Worm (Caenorhabditis elegans) whole organism, mixed stage, embryonic: ENCODE measurements around the gene K12H6.7.

Experiments
- M03D4.4 ChIP-seq: sonication (generic microtip); optimal IDR thresholded peaks from 2 replicates; lab custom pipeline; 2017; ENCODE audit warnings: mild to moderate bottlenecking, missing genetic modification characterization, missing compliant biosample characterization
- bed-3 ChIP-seq: fragments of 200-800 bp; sonication (Bioruptor generic); optimal IDR thresholded peaks from 3 replicates; lab custom pipeline; 2018; ENCODE audit warnings: mild to moderate bottlenecking, missing genetic modification characterization, moderate library complexity, missing compliant biosample characterization
- blmp-1 ChIP-seq: fragments of 150-350 bp; optimal IDR thresholded peaks from 2 replicates; lab custom pipeline; 2014; ENCODE audit warnings: missing biosample characterization, missing genetic modification characterization
- ceh-39 ChIP-seq: fragments of 150-350 bp; optimal IDR thresholded peaks from 2 replicates; lab custom pipeline; 2014; ENCODE audit warnings: missing biosample characterization, missing genetic modification characterization
- ceh-43 ChIP-seq: fragments of 200-800 bp; sonication (Bioruptor generic); optimal IDR thresholded peaks from 2 replicates; lab custom pipeline; 2018; ENCODE audit warnings: mild to moderate bottlenecking, missing genetic modification characterization, moderate library complexity, missing compliant biosample characterization
- ceh-83 ChIP-seq: fragments of 200-800 bp; sonication (Bioruptor generic); optimal IDR thresholded peaks from 2 replicates; lab custom pipeline; 2018; ENCODE audit warnings: mild to moderate bottlenecking, missing genetic modification characterization, missing compliant biosample characterization
- ces-1 ChIP-seq: fragments of 150-350 bp; optimal IDR thresholded peaks from 2 replicates; lab custom pipeline; 2014; ENCODE audit warnings: missing biosample characterization, missing genetic modification reagents, missing genetic modification characterization
- cnd-1 ChIP-seq: fragments of 200-800 bp; sonication (Bioruptor generic); optimal IDR thresholded peaks from 2 replicates; lab custom pipeline; 2018; ENCODE audit warnings: mild to moderate bottlenecking, missing genetic modification characterization, missing compliant biosample characterization
- drap-1 ChIP-seq: fragments of 200-800 bp; sonication (Bioruptor generic); optimal IDR thresholded peaks from 3 replicates; lab custom pipeline; 2018; ENCODE audit warnings: mild to moderate bottlenecking, missing genetic modification characterization, missing compliant biosample characterization
- elt-1 ChIP-seq: sonication (generic microtip); optimal IDR thresholded peaks from 2 replicates; lab custom pipeline; 2017; ENCODE audit warnings: missing genetic modification characterization, mild to moderate bottlenecking, missing compliant biosample characterization, antibody characterized with exemption, moderate library complexity, borderline replicate concordance; ENCODE audit not compliant: insufficient read depth
- elt-3 ChIP-seq: fragments of 150-350 bp; optimal IDR thresholded peaks from 2 replicates; lab custom pipeline; 2014; ENCODE audit warnings: missing biosample characterization, missing genetic modification characterization
- ham-2 ChIP-seq: fragments of 200-800 bp; sonication (Bioruptor generic); optimal IDR thresholded peaks from 2 replicates; lab custom pipeline; 2018; ENCODE audit warnings: mild to moderate bottlenecking, missing genetic modification characterization, missing compliant biosample characterization
- hlh-1 ChIP-seq: fragments of 150-350 bp; optimal IDR thresholded peaks from 2 replicates; lab custom pipeline; 2014; ENCODE audit warnings: missing biosample characterization, missing genetic modification reagents, missing genetic modification characterization
- lin-13 ChIP-seq: fragments of 150-350 bp; optimal IDR thresholded peaks from 2 replicates; lab custom pipeline; 2014; ENCODE audit warnings: missing biosample characterization, missing genetic modification characterization
- lsy-2 ChIP-seq: fragments of 150-350 bp; optimal IDR thresholded peaks from 2 replicates; lab custom pipeline; 2014; ENCODE audit warnings: missing biosample characterization, missing genetic modification characterization
- mls-2 ChIP-seq: sonication (generic microtip); optimal IDR thresholded peaks from 2 replicates; lab custom pipeline; 2016; ENCODE audit warnings: mild to moderate bottlenecking, missing genetic modification characterization, moderate library complexity, missing compliant biosample characterization
- nhr-12 ChIP-seq: fragments of 150-350 bp; optimal IDR thresholded peaks from 2 replicates; lab custom pipeline; 2014; ENCODE audit warnings: missing biosample characterization, missing genetic modification characterization
- nhr-2 ChIP-seq: fragments of 150-350 bp; optimal IDR thresholded peaks from 2 replicates; lab custom pipeline; 2014; ENCODE audit warnings: missing biosample characterization, missing genetic modification characterization
- nhr-237 ChIP-seq: fragments of 150-350 bp; optimal IDR thresholded peaks from 2 replicates; lab custom pipeline; 2014; ENCODE audit warnings: missing biosample characterization, missing genetic modification characterization
- nhr-28 ChIP-seq: fragments of 150-350 bp; optimal IDR thresholded peaks from 2 replicates; lab custom pipeline; 2014; ENCODE audit warnings: missing biosample characterization, missing genetic modification characterization
- nhr-76 ChIP-seq: sonication (generic microtip); optimal IDR thresholded peaks from 2 replicates; lab custom pipeline; 2017; ENCODE audit warnings: missing biosample characterization, missing genetic modification characterization
- pha-4 ChIP-seq: fragments of 150-350 bp; optimal IDR thresholded peaks from 2 replicates; lab custom pipeline; 2018; ENCODE audit warnings: missing biosample characterization, missing genetic modification reagents, missing genetic modification characterization
- sem-2 ChIP-seq: fragments of 200-800 bp; sonication (Bioruptor generic); optimal IDR thresholded peaks from 2 replicates; lab custom pipeline; 2018; ENCODE audit warnings: mild to moderate bottlenecking, missing genetic modification characterization, missing compliant biosample characterization
- snpc-4 ChIP-seq: fragments of 150-350 bp; optimal IDR thresholded peaks from 2 replicates; lab custom pipeline; 2014; ENCODE audit warnings: missing biosample characterization, missing genetic modification characterization
- tbx-8 ChIP-seq: fragments of 200-800 bp; sonication (Bioruptor generic); optimal IDR thresholded peaks from 2 replicates; lab custom pipeline; 2018; ENCODE audit warnings: mild to moderate bottlenecking, missing genetic modification characterization, moderate library complexity, missing compliant biosample characterization
- unc-120 ChIP-seq: sonication (generic microtip); optimal IDR thresholded peaks from 2 replicates; lab custom pipeline; 2017; ENCODE audit warnings: missing genetic modification characterization, missing compliant biosample characterization; ENCODE audit not compliant: poor library complexity, severe bottlenecking
- unc-39 ChIP-seq: fragments of 150-350 bp; optimal IDR thresholded peaks from 2 replicates; lab custom pipeline; 2014; ENCODE audit warnings: missing biosample characterization, missing genetic modification characterization
- zip-8 ChIP-seq: fragments of 150-350 bp; optimal IDR thresholded peaks from 2 replicates; lab custom pipeline; 2014; ENCODE audit warnings: missing biosample characterization, missing genetic modification characterization
- ztf-11 ChIP-seq: fragments of 150-350 bp; optimal IDR thresholded peaks from 2 replicates; lab custom pipeline; 2014; ENCODE audit warnings: missing biosample characterization, missing genetic modification characterization

Gene K12H6.7

ce11 chrII:2859315-2859714 is 22.6 kb upstream of the K12H6.7 start:
- TF ChIP-seq drap-1 (GFP tag; lab: Kevin White, UChicago) (no peak), ceh-39 (no peak), ham-2 (GFP tag; lab: Kevin White, UChicago) (peak; percentile 32), M03D4.4 (tag; lab: Kevin White, UChicago) (no peak), elt-1 (tag; lab: Kevin White, UChicago) (no peak), unc-39 (no peak), unc-120 (tag; lab: Kevin White, UChicago) (no peak), nhr-2 (tag; lab: Kevin White, UChicago) (no peak), ztf-11 (no peak)

DNA sequence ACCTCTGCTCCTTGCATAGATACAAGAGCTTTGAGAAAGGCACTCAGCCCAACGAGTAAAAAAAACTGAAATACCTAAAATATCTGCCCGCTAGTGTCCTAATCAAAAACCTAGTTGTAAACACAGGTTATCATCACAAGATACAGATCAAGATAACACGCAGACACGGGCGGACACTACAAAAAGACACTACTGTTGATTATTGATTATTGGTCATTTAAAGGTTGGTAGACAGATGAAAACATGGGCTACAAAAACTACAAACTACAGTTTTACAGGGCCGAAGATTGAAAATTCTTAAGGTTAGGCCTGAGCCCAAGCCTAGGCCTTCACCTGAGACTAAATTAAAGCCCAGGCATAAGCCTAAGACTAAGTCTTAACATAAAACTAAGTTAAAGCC is 22.1 kb upstream of the K12H6.7 start:
- TF ChIP-seq ceh-83 (GFP tag; lab: Kevin White, UChicago): no peak
- TF ChIP-seq elt-1 (tag; lab: Kevin White, UChicago): no peak
- TF ChIP-seq tbx-8 (GFP tag; lab: Kevin White, UChicago): no peak
- TF ChIP-seq lsy-2 (tag; lab: Kevin White, UChicago): no peak
- no peak for TF ChIP-seq hlh-1 (tag; lab: Kevin White, UChicago)
- no peak for TF ChIP-seq snpc-4 (tag; lab: Kevin White, UChicago)
- TF ChIP-seq elt-3: no peak
- no peak for TF ChIP-seq pha-4 (tag; lab: Kevin White, UChicago)
- no peak for TF ChIP-seq ceh-43 (GFP tag; lab: Kevin White, UChicago)
- no peak for TF ChIP-seq ceh-39
- no peak for TF ChIP-seq bed-3
- TF ChIP-seq, all 35 proteins: peak for 0

ce11 chrII:2857559-2857958 is 20.8 kb upstream of the K12H6.7 start:
- TF ChIP-seq nhr-76 (tag; lab: Kevin White, UChicago) (no peak), lsy-2 (tag; lab: Kevin White, UChicago) (no peak), elt-1 (tag; lab: Kevin White, UChicago) (peak; percentile 49), ces-1 (GFP tag; lab: Kevin White, UChicago) (no peak), zip-8 (tag; lab: Kevin White, UChicago) (no peak), lin-13 (no peak), bed-3 (no peak), nhr-12 (tag; lab: Kevin White, UChicago) (no peak)

DNA sequence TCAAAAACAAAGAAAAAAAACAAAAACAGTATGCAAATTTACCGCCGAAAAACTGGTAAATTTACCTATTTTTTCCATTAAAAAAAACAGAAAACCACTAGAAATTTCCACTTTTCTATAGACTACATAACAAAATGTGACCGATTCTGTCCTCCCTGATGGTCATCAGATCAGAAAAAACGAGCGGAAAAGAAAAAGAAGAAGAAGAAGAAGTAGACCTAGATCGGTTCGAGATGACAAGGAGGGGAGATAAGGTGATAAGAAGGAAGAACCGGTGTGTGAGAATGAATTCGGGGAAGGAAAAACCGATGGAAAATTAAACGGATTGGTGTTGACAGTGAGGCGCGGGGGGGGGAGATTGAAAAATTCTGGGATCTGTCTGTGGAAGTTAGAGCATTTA is 19.4 kb upstream of the K12H6.7 start:
- no peak for TF ChIP-seq nhr-76 (tag; lab: Kevin White, UChicago)

DNA sequence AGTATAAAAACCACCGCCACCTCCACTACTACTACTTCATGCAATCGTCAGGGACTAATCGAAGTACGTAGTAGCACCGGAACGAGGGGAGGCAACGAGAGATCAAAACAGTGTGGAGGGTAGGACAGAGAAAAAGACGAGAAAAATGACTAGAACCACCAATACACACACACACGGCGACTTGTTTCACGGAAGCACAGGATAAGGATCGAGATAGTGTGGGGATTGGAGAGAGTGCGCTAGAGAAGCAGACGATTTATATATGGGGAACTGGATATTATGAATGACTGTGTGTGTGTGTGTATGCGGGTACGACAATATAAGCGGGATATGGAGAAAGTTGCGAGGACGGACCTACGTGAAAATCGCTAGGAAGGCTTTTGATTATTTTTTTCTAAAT is 18.0 kb upstream of the K12H6.7 start:
- TF ChIP-seq nhr-76 (tag; lab: Kevin White, UChicago) (no peak), blmp-1 (tag; lab: Kevin White, UChicago) (peak; percentile 24)

DNA sequence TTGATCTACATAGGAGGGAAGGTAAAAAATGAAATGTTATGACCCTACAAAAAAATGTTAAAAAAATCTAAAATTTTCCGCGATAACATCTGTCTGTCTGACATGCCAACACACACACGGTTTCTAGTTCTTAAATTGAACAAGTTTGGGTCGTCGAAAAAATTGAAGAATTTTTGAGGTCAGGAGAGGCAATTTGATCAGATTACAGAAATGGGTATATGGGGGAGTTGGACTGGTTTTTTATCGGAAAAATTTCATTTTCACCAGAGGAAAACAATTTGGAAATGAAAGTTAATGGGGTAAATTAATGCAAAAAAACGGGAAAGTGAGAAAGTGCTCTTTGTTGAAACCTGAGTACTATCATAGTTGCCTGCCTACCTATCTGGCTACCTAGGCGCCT is 17.0 kb upstream of the K12H6.7 start:
- TF ChIP-seq unc-120 (tag; lab: Kevin White, UChicago) (no peak), zip-8 (tag; lab: Kevin White, UChicago) (no peak), nhr-237 (tag; lab: Kevin White, UChicago) (no peak)

DNA sequence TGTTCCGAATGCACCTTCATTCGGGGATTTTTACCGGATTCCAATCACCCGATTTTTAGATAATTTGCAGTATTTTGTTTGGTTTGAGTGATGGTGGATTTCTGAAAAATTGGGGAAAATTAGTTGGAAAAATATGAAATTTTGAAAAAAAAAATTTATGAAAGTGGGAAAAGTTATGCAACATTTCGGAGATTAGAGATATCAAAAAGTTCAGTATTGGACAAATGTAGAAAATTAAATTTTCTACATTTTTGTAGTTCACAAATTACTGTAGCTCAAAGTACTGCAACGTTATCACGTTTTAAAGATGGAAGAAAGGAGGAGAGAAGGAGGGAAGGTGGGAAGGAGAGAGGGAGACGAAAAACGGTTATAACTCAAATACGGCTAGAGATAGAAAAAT is 15.7 kb upstream of the K12H6.7 start, which contains the start of gene ptc-3:
ptc-3 (minus strand) TSS at position 101 of the 400 bp plus-strand sequence.
- TF ChIP-seq pha-4 (tag; lab: Kevin White, UChicago): no peak
- TF ChIP-seq ztf-11: no peak
- TF ChIP-seq cnd-1 (tag; lab: Kevin White, UChicago): no peak

- TF ChIP-seq pha-4 (tag; lab: Kevin White, UChicago): no peak
- TF ChIP-seq ceh-43 (GFP tag; lab: Kevin White, UChicago): no peak
- TF ChIP-seq mls-2 (tag; lab: Kevin White, UChicago): no peak
- no peak for TF ChIP-seq nhr-28 (tag; lab: Kevin White, UChicago)
- TF ChIP-seq tbx-8 (GFP tag; lab: Kevin White, UChicago): no peak
- no peak for TF ChIP-seq zip-8 (tag; lab: Kevin White, UChicago)
- TF ChIP-seq ces-1 (GFP tag; lab: Kevin White, UChicago): no peak
- no peak for TF ChIP-seq nhr-12 (tag; lab: Kevin White, UChicago)
- TF ChIP-seq sem-2 (GFP tag; lab: Kevin White, UChicago): no peak
- no peak for TF ChIP-seq lin-13
These were observed 9.8 kb upstream of the K12H6.7 start for ce11 chrII:2846552-2846951.
